Worm (Caenorhabditis elegans) whole organism, L1 larva: ENCODE data around the gene drd-50.
A peak's percentile ranks its signal among the peaks of the same experiment; 100 is the strongest.

ENCODE experiments used
- C16A3.4 ChIP-seq: fragments of 150-350 bp; optimal IDR thresholded peaks from 2 replicates; lab custom pipeline; 2014; ENCODE audit warnings: missing biosample characterization, missing genetic modification characterization
- ama-1 ChIP-seq: fragments of 150-350 bp; optimal IDR thresholded peaks from 2 replicates; lab custom pipeline; 2014
- blmp-1 ChIP-seq: fragments of 150-350 bp; optimal IDR thresholded peaks from 2 replicates; lab custom pipeline; 2014; ENCODE audit warnings: missing biosample characterization, missing genetic modification characterization
- egl-27 ChIP-seq, 2 experiments: fragments of 150-350 bp in 1 of 2; sonication (generic microtip); optimal IDR thresholded peaks; 3 replicates each; lab custom pipeline; 2017 to 2018; ENCODE audit warnings: missing biosample characterization in 2 of 2, missing genetic modification characterization in 2 of 2, missing genetic modification reagents in 2 of 2
- hpl-2 ChIP-seq: fragments of 150-350 bp; optimal IDR thresholded peaks from 2 replicates; lab custom pipeline; 2014; ENCODE audit warnings: missing biosample characterization, missing genetic modification reagents, missing genetic modification characterization
- jun-1 ChIP-seq: fragments of 150-350 bp; optimal IDR thresholded peaks from 2 replicates; lab custom pipeline; 2014; ENCODE audit warnings: missing biosample characterization, missing genetic modification reagents, missing genetic modification characterization
- lin-13 ChIP-seq: fragments of 150-350 bp; optimal IDR thresholded peaks from 2 replicates; lab custom pipeline; 2014; ENCODE audit warnings: missing biosample characterization, missing genetic modification reagents, missing genetic modification characterization
- nhr-19 ChIP-seq: fragments of 200-800 bp; sonication (Bioruptor generic); conservative IDR thresholded peaks from 2 replicates; pipeline ENCODE4 v1.3.6; 2022; ENCODE audit warnings: missing genetic modification characterization, missing compliant biosample characterization
- nhr-71 ChIP-seq: sonication (generic microtip); optimal IDR thresholded peaks from 2 replicates; lab custom pipeline; 2016; ENCODE audit warnings: mild to moderate bottlenecking, missing genetic modification characterization, moderate library complexity, missing compliant biosample characterization
- pax-3 ChIP-seq: fragments of 200-800 bp; sonication (Bioruptor generic); optimal IDR thresholded peaks from 2 replicates; lab custom pipeline; 2018; ENCODE audit warnings: mild to moderate bottlenecking, missing genetic modification characterization, moderate library complexity, missing compliant biosample characterization
- snpc-4 ChIP-seq: fragments of 150-350 bp; optimal IDR thresholded peaks from 2 replicates; lab custom pipeline; 2014; ENCODE audit warnings: missing biosample characterization, missing genetic modification characterization
- unc-62 ChIP-seq: fragments of 150-350 bp; optimal IDR thresholded peaks from 2 replicates; lab custom pipeline; 2014; ENCODE audit warnings: missing biosample characterization, missing genetic modification reagents, missing genetic modification characterization
- zag-1 ChIP-seq: fragments of 150-350 bp; optimal IDR thresholded peaks from 2 replicates; lab custom pipeline; 2014; ENCODE audit warnings: missing biosample characterization, missing genetic modification characterization

DNA sequence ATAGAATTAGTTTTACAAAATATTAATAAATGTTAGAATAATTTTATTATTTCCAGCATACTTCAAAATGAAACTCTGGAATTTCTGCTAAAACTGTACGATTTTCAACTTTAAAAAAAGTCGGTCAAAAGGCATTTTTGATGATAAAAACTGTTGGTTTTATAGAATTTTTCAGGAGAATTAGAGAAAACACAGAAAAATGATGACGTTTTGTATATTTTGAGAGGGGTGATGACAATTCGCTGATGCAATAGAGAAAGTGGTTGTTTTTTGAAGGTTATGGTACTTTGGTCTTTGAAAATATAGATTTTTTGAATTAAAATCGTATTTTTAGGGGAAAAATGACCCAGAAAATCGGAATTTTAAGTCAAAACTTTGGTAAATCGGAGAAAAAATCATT, 32.5 kb upstream of the drd-50 start:
- TF ChIP-seq lin-13: no peak
- no peak for TF ChIP-seq unc-62 (GFP tag; lab: Kevin White, UChicago)
- no peak for TF ChIP-seq zag-1 (tag; lab: Kevin White, UChicago)
- no peak for TF ChIP-seq snpc-4
- TF ChIP-seq nhr-71: no peak
- peak; percentile 28; the same call in 1 of the 2 replicates for TF ChIP-seq nhr-19
- TF ChIP-seq blmp-1 (tag; lab: Kevin White, UChicago): peak; percentile 8
- TF ChIP-seq ama-1 (lab: Kevin White, UChicago): no peak
- TF ChIP-seq jun-1 (tag; lab: Kevin White, UChicago): no peak
- TF ChIP-seq egl-27 (tag; optimal IDR thresholded peaks at IDR 0.05; lab: Kevin White, UChicago): no peak
- no peak for TF ChIP-seq C16A3.4 (tag; lab: Kevin White, UChicago)
- no peak for TF ChIP-seq hpl-2 (GFP tag; lab: Kevin White, UChicago)
- TF ChIP-seq pax-3 (tag; lab: Kevin White, UChicago): no peak
